Worm (Caenorhabditis elegans): ENCODE data around the gene gldi-5.

gldi-5 gene

DNA sequence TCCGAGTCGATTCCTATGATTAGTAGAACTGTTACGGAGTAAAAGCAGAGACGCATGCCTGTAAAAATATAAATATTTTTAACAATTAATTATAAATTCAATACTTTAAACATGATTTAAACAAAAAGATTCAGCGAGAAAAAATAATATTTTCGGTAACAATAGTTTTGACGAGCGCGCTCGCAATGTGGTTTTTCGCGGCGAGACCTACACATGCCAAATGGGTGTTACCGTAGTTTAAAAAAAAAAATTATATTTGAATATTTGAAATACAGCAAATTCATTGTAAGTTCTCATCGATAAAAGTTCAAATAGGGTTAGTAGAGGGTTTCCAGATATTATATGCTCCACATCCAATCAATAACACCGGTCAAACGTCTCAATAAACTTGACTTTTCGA lies at the start of gene gldi-5:
TSS of gene gldi-5 (minus strand) at position 58 of the 400 bp plus-strand sequence.
- TF ChIP-seq sptf-1 (tag; optimal IDR thresholded peaks at IDR 0.05), result no peak
- TF ChIP-seq unc-62 (GFP tag; optimal IDR thresholded peaks at IDR 0.05), result no peak
- no peak for TF ChIP-seq pha-4 (tag; optimal IDR thresholded peaks at IDR 0.05)
- TF ChIP-seq sem-2 (GFP tag; optimal IDR thresholded peaks at IDR 0.05), result no peak
- TF ChIP-seq nhr-2 (tag; optimal IDR thresholded peaks at IDR 0.05), result no peak
- no peak for TF ChIP-seq mab-5 (tag; optimal IDR thresholded peaks at IDR 0.05)
- TF ChIP-seq lsy-2 (tag; optimal IDR thresholded peaks at IDR 0.05), result no peak
- TF ChIP-seq M03D4.4 (tag; optimal IDR thresholded peaks at IDR 0.05), result no peak
- no peak for TF ChIP-seq blmp-1 (tag; optimal IDR thresholded peaks at IDR 0.05)
- TF ChIP-seq ceh-39 (tag; optimal IDR thresholded peaks at IDR 0.05), result no peak
- no peak for TF ChIP-seq ztf-11 (tag; optimal IDR thresholded peaks at IDR 0.05)
- TF ChIP-seq drap-1 (GFP tag; optimal IDR thresholded peaks at IDR 0.05), result no peak
- TF ChIP-seq ceh-83 (GFP tag; optimal IDR thresholded peaks at IDR 0.05), result no peak
- no peak for TF ChIP-seq elt-3 (tag; optimal IDR thresholded peaks at IDR 0.05)
- TF ChIP-seq ceh-43 (GFP tag; optimal IDR thresholded peaks at IDR 0.05), result no peak
- no peak for TF ChIP-seq unc-120 (tag; optimal IDR thresholded peaks at IDR 0.05; ENCODE audit: poor library complexity, severe bottlenecking)
- no peak for TF ChIP-seq flh-1 (GFP tag; optimal IDR thresholded peaks at IDR 0.05)
- no peak for TF ChIP-seq nhr-28 (tag; optimal IDR thresholded peaks at IDR 0.05)
- no peak for TF ChIP-seq unc-39 (tag; optimal IDR thresholded peaks at IDR 0.05)
- TF ChIP-seq nhr-76 (tag; optimal IDR thresholded peaks at IDR 0.05), result no peak

DNA sequence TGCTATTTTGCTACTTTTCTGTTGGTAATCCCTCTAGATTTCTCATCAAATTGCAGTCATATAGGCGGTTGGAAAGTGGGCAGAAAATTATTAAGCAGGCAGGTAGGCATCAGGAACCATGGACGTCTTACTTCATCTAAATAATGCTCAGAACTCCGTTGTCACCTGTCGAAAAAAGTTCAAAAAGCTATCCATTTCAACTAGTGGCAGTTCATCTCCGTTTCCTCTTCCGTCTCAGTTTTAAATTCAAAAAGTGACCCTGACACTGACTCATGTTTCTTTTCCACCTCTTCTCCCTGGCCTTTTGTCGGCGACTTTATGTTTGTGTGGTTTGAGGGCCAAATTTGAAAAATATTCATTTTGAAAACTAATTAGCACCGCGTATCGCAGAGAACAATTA lies 48.2 kb upstream of the gldi-5 start:
- TF ChIP-seq sem-2 (GFP tag; optimal IDR thresholded peaks at IDR 0.05) (no peak), flh-1 (GFP tag; optimal IDR thresholded peaks at IDR 0.05) (no peak), unc-62 (GFP tag; optimal IDR thresholded peaks at IDR 0.05) (no peak), unc-39 (tag; optimal IDR thresholded peaks at IDR 0.05) (no peak), nhr-12 (tag; optimal IDR thresholded peaks at IDR 0.05) (no peak), nhr-28 (tag; optimal IDR thresholded peaks at IDR 0.05) (no peak), ztf-11 (tag; optimal IDR thresholded peaks at IDR 0.05) (no peak), zip-8 (tag; optimal IDR thresholded peaks at IDR 0.05) (no peak), nhr-237 (tag; optimal IDR thresholded peaks at IDR 0.05) (no peak)

- TF ChIP-seq M03D4.4 (tag; optimal IDR thresholded peaks at IDR 0.05) (no peak), elt-1 (tag; optimal IDR thresholded peaks at IDR 0.05; ENCODE audit: borderline replicate concordance, insufficient read depth) (no peak), nhr-76 (tag; optimal IDR thresholded peaks at IDR 0.05) (no peak), sem-2 (GFP tag; optimal IDR thresholded peaks at IDR 0.05) (no peak), flh-1 (GFP tag; optimal IDR thresholded peaks at IDR 0.05) (no peak), elt-3 (tag; optimal IDR thresholded peaks at IDR 0.05) (no peak), ces-1 (GFP tag; optimal IDR thresholded peaks at IDR 0.05) (no peak), nhr-2 (tag; optimal IDR thresholded peaks at IDR 0.05) (no peak), snpc-4 (tag; optimal IDR thresholded peaks at IDR 0.05) (no peak), nhr-12 (tag; optimal IDR thresholded peaks at IDR 0.05) (no peak), hlh-1 (tag; optimal IDR thresholded peaks at IDR 0.05) (no peak), ceh-39 (tag; optimal IDR thresholded peaks at IDR 0.05) (no peak), pha-4 (tag; optimal IDR thresholded peaks at IDR 0.05) (no peak)
These were observed 46.9 kb upstream of the gldi-5 start, which contains the start of gene lec-4 for ce11 chrIII:3773173-3773572. TSS of gene lec-4 (minus strand) at chrIII:3773326.

ce11 chrIII:3768200-3768599 lies 41.9 kb upstream of the gldi-5 start, which contains the start of gene gmeb-3:
TSS of gene gmeb-3 (plus strand) at chrIII:3768500.
- TF ChIP-seq ces-1 (GFP tag; optimal IDR thresholded peaks at IDR 0.05) (no peak), ceh-83 (GFP tag; optimal IDR thresholded peaks at IDR 0.05) (no peak), mep-1 (tag; optimal IDR thresholded peaks at IDR 0.05) (no peak), lsy-2 (tag; optimal IDR thresholded peaks at IDR 0.05) (no peak), ham-2 (GFP tag; optimal IDR thresholded peaks at IDR 0.05) (no peak), nhr-28 (tag; optimal IDR thresholded peaks at IDR 0.05) (no peak)

- TF ChIP-seq lsy-2 (tag; optimal IDR thresholded peaks at IDR 0.05) (no peak), zip-8 (tag; optimal IDR thresholded peaks at IDR 0.05) (peak; percentile 34)
These were observed 39.2 kb upstream of the gldi-5 start, which contains the start of gene C44F1.1 for ce11 chrIII:3765460-3765859. TSS of gene C44F1.1 (minus strand) at chrIII:3765560.

- TF ChIP-seq nhr-2 (tag; optimal IDR thresholded peaks at IDR 0.05), result no peak
- no peak for TF ChIP-seq ceh-83 (GFP tag; optimal IDR thresholded peaks at IDR 0.05)
- TF ChIP-seq nhr-237 (tag; optimal IDR thresholded peaks at IDR 0.05), result no peak
- TF ChIP-seq tbx-8 (GFP tag; optimal IDR thresholded peaks at IDR 0.05), result no peak
- no peak for TF ChIP-seq elt-1 (tag; optimal IDR thresholded peaks at IDR 0.05; ENCODE audit: borderline replicate concordance, insufficient read depth)
- no peak for TF ChIP-seq lsy-2 (tag; optimal IDR thresholded peaks at IDR 0.05)
- TF ChIP-seq elt-3 (tag; optimal IDR thresholded peaks at IDR 0.05), result no peak
- no peak for TF ChIP-seq ces-1 (GFP tag; optimal IDR thresholded peaks at IDR 0.05)
- no peak for TF ChIP-seq nhr-76 (tag; optimal IDR thresholded peaks at IDR 0.05)
- no peak for TF ChIP-seq cnd-1 (tag; optimal IDR thresholded peaks at IDR 0.05)
- TF ChIP-seq unc-120 (tag; optimal IDR thresholded peaks at IDR 0.05; ENCODE audit: poor library complexity, severe bottlenecking), result no peak
- no peak for TF ChIP-seq ztf-11 (tag; optimal IDR thresholded peaks at IDR 0.05)
- TF ChIP-seq bed-3 (GFP tag; optimal IDR thresholded peaks at IDR 0.05), result no peak
- no peak for TF ChIP-seq sem-2 (GFP tag; optimal IDR thresholded peaks at IDR 0.05)
- no peak for TF ChIP-seq lin-13 (tag; optimal IDR thresholded peaks at IDR 0.05)
- TF ChIP-seq ceh-43 (GFP tag; optimal IDR thresholded peaks at IDR 0.05), result no peak
- no peak for TF ChIP-seq drap-1 (GFP tag; optimal IDR thresholded peaks at IDR 0.05)
- no peak for TF ChIP-seq pha-4 (tag; optimal IDR thresholded peaks at IDR 0.05)
- TF ChIP-seq sptf-1 (tag; optimal IDR thresholded peaks at IDR 0.05), result no peak
These were observed 38.3 kb upstream of the gldi-5 start for ce11 chrIII:3764584-3764983.
